Fruit fly (Drosophila melanogaster): ENCODE measurements around the gene Chrac-16.

The Chrac-16 gene

dm6 chrX:12001005-12001404, 16.8 kb downstream of the Chrac-16 start:
- TF ChIP-seq ey (GFP tag; optimal IDR thresholded peaks at IDR 0.05): no peak
- no peak for TF ChIP-seq Hr78 (GFP tag; optimal IDR thresholded peaks at IDR 0.05)
- TF ChIP-seq foxo (GFP tag; optimal IDR thresholded peaks at IDR 0.05): no peak
- TF ChIP-seq jim (GFP tag; optimal IDR thresholded peaks at IDR 0.05): no peak
- no peak for TF ChIP-seq Rel (GFP tag; optimal IDR thresholded peaks at IDR 0.05)
- TF ChIP-seq Rel (tag; optimal IDR thresholded peaks at IDR 0.05): no peak
- TF ChIP-seq pan (optimal IDR thresholded peaks at IDR 0.05): no peak
- TF ChIP-seq dsf (GFP tag; optimal IDR thresholded peaks at IDR 0.05; ENCODE audit: borderline replicate concordance): no peak
- TF ChIP-seq sage (GFP tag; optimal IDR thresholded peaks at IDR 0.05): no peak
- no peak for TF ChIP-seq tai (GFP tag; optimal IDR thresholded peaks at IDR 0.05)
- no peak for TF ChIP-seq dmrt93B (GFP tag; optimal IDR thresholded peaks at IDR 0.05)
- no peak for TF ChIP-seq Hr83 (GFP tag; optimal IDR thresholded peaks at IDR 0.05; ENCODE audit: poor library complexity, severe bottlenecking)
- TF ChIP-seq GATAd (GFP tag; optimal IDR thresholded peaks at IDR 0.05): no peak
- no peak for TF ChIP-seq CrebA (GFP tag; optimal IDR thresholded peaks at IDR 0.05; ENCODE audit: borderline replicate concordance)

- TF ChIP-seq br (GFP tag; optimal IDR thresholded peaks at IDR 0.05) (peak; percentile 38), Sp1 (GFP tag; optimal IDR thresholded peaks at IDR 0.05) (peak; percentile 39), HLH106 (tag; optimal IDR thresholded peaks at IDR 0.05) (peak; percentile 25), pan (optimal IDR thresholded peaks at IDR 0.05) (no peak), OdsH (GFP tag; optimal IDR thresholded peaks at IDR 0.05) (peak; percentile 16), rgr (GFP tag; optimal IDR thresholded peaks at IDR 0.05) (peak; percentile 57), lola (GFP tag; optimal IDR thresholded peaks at IDR 0.05) (no peak), h (GFP tag; optimal IDR thresholded peaks at IDR 0.05) (peak; percentile 69), dsf (GFP tag; optimal IDR thresholded peaks at IDR 0.05; ENCODE audit: borderline replicate concordance) (no peak), ey (GFP tag; optimal IDR thresholded peaks at IDR 0.05) (peak; percentile 36), fru (GFP tag; optimal IDR thresholded peaks at IDR 0.05) (peak; percentile 51), psq (GFP tag; optimal IDR thresholded peaks at IDR 0.05) (peak; percentile 19), foxo (GFP tag; optimal IDR thresholded peaks at IDR 0.05) (peak in 1 of 2 experiments; percentile 28), woc (GFP tag; optimal IDR thresholded peaks at IDR 0.05) (peak; percentile 43)
Measured at dm6 chrX:11999974-12000618, 17.7 kb downstream of the Chrac-16 start.

DNA sequence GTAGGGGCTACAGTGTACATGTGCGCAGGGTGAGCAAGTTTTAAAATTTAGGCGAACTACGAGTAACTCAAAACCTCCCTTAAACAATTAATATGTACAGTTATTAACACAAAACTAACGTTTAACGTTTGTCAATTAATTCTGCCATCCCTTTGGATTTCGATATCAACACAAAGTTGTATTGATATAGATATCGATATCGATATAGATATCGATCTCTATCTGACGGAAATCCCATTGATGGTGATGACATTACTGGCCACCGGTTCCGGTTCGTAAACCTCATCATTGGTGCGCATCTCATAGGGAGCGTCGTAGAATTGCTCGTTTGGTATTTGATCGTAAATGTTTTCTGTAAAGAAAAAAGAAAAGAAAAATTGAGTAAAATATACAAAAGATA, 24.5 kb downstream of the Chrac-16 start:
- TF ChIP-seq fru (GFP tag; optimal IDR thresholded peaks at IDR 0.05): no peak
- TF ChIP-seq Vsx2 (GFP tag; optimal IDR thresholded peaks at IDR 0.05; ENCODE audit: partially characterized antibody): no peak
- no peak for TF ChIP-seq Sp1 (GFP tag; optimal IDR thresholded peaks at IDR 0.05)
- no peak for TF ChIP-seq GATAd (GFP tag; optimal IDR thresholded peaks at IDR 0.05)
- TF ChIP-seq lola (GFP tag; optimal IDR thresholded peaks at IDR 0.05): no peak
- no peak for TF ChIP-seq Dif (GFP tag; optimal IDR thresholded peaks at IDR 0.05; ENCODE audit: partially characterized antibody)
- TF ChIP-seq Hr78 (GFP tag; optimal IDR thresholded peaks at IDR 0.05): no peak
- TF ChIP-seq dl (GFP tag; optimal IDR thresholded peaks at IDR 0.05; ENCODE audit: insufficient read depth in 1 of 2, partially characterized antibody in 2 of 2): no peak
- no peak for TF ChIP-seq CrebA (GFP tag; optimal IDR thresholded peaks at IDR 0.05; ENCODE audit: borderline replicate concordance)
- TF ChIP-seq Hnf4 (GFP tag; optimal IDR thresholded peaks at IDR 0.05): no peak
- no peak for TF ChIP-seq CG9705 (GFP tag; optimal IDR thresholded peaks at IDR 0.05)

DNA sequence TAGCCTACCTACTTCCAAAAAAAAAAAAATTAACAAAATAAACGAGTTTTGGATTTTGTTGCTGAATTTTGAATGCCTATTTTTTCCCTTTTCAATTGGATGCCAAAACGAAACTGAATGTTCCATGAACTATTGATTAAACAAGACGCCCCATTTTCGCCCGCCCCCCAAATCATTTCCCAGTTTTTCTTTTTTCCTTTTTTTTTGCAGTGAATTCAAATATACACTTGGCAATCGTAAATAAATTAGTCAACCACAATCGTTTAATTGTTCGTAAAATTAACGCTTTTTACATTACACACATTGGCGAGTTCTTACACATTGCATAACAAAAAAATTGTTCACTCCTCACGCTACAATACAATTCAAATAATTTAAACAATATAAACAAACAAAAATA, 25.1 kb downstream of the Chrac-16 start, which contains the start of gene CG18130:
TSS of gene CG18130 (minus strand) at position 101 of the 400 bp plus-strand sequence.
- TF ChIP-seq N (GFP tag; optimal IDR thresholded peaks at IDR 0.05): no peak
- no peak for TF ChIP-seq Hr78 (GFP tag; optimal IDR thresholded peaks at IDR 0.05)
- TF ChIP-seq fru (GFP tag; optimal IDR thresholded peaks at IDR 0.05): no peak
- no peak for TF ChIP-seq Vsx2 (GFP tag; optimal IDR thresholded peaks at IDR 0.05; ENCODE audit: partially characterized antibody)
- no peak for TF ChIP-seq CrebA (GFP tag; optimal IDR thresholded peaks at IDR 0.05; ENCODE audit: borderline replicate concordance)
- TF ChIP-seq sage (GFP tag; optimal IDR thresholded peaks at IDR 0.05): no peak
- no peak for TF ChIP-seq dl (GFP tag; optimal IDR thresholded peaks at IDR 0.05; ENCODE audit: insufficient read depth in 1 of 2, partially characterized antibody in 2 of 2)
- TF ChIP-seq HLH106 (tag; optimal IDR thresholded peaks at IDR 0.05): no peak

dm6 chrX:11988912-11989311, 28.8 kb downstream of the Chrac-16 start, which contains the start of gene tsg:
Gene tsg (minus strand): TSS chrX:11988948.
- TF ChIP-seq sage (GFP tag; optimal IDR thresholded peaks at IDR 0.05) (no peak), Rel (GFP tag; optimal IDR thresholded peaks at IDR 0.05) (no peak), Rel (tag; optimal IDR thresholded peaks at IDR 0.05) (no peak), ey (GFP tag; optimal IDR thresholded peaks at IDR 0.05) (no peak), CG32264 (GFP tag; optimal IDR thresholded peaks at IDR 0.05) (no peak), pan (optimal IDR thresholded peaks at IDR 0.05) (no peak), rgr (GFP tag; optimal IDR thresholded peaks at IDR 0.05) (no peak), dsf (GFP tag; optimal IDR thresholded peaks at IDR 0.05; ENCODE audit: borderline replicate concordance) (no peak), usp (GFP tag; optimal IDR thresholded peaks at IDR 0.05) (no peak)

Data from whole organism, wandering third instar larva.